Fruit fly (Drosophila melanogaster) whole organism, wandering third instar larva: ENCODE results near the gene AstA.

ENCODE experiments used
- Abd-B ChIP-seq: fragments of >200 bp; optimal IDR thresholded peaks from 2 replicates; lab custom pipeline; 2017; ENCODE audit warnings: missing biosample characterization, missing genetic modification characterization
- CG32264 ChIP-seq: fragments of 200-800 bp; sonication (Bioruptor generic); optimal IDR thresholded peaks from 2 replicates; lab custom pipeline; 2016; ENCODE audit warnings: missing biosample characterization, missing genetic modification characterization
- CG9705 ChIP-seq: fragments of 200-800 bp; sonication (Bioruptor generic); optimal IDR thresholded peaks from 2 replicates; lab custom pipeline; 2018; ENCODE audit warnings: missing biosample characterization, mild to moderate bottlenecking, missing genetic modification characterization
- CrebA ChIP-seq: fragments of 200-800 bp; sonication (Bioruptor generic); optimal IDR thresholded peaks from 2 replicates; lab custom pipeline; 2016; ENCODE audit warnings: missing biosample characterization, mild to moderate bottlenecking, missing genetic modification characterization, borderline replicate concordance
- Dfd ChIP-seq: fragments of >200 bp; optimal IDR thresholded peaks from 2 replicates; lab custom pipeline; 2017; ENCODE audit warnings: missing biosample characterization, missing genetic modification characterization
- Dif ChIP-seq: fragments of 200-275, 200-300 bp; sonication (Bioruptor generic); optimal IDR thresholded peaks from 2 replicates; lab custom pipeline; 2018; ENCODE audit warnings: missing biosample characterization, missing genetic modification characterization; ENCODE audit not compliant: partially characterized antibody
- GATAd ChIP-seq: sonication (Bioruptor generic); optimal IDR thresholded peaks from 2 replicates; lab custom pipeline; 2016; ENCODE audit warnings: missing biosample characterization, missing genetic modification characterization
- HLH106 ChIP-seq: fragments of 200-800 bp; optimal IDR thresholded peaks from 3 replicates; lab custom pipeline; 2019; ENCODE audit warnings: missing biosample characterization, mild to moderate bottlenecking, missing genetic modification characterization, moderate library complexity
- Hnf4 ChIP-seq: fragments of 200-800 bp; sonication (Bioruptor generic); optimal IDR thresholded peaks from 2 replicates; lab custom pipeline; 2016; ENCODE audit warnings: missing biosample characterization, mild to moderate bottlenecking, missing genetic modification characterization
- Hr78 ChIP-seq: fragments of >200 bp; optimal IDR thresholded peaks from 2 replicates; lab custom pipeline; 2017; ENCODE audit warnings: missing biosample characterization, missing genetic modification characterization
- Hr83 ChIP-seq: fragments of 200-300 bp; sonication (Bioruptor generic); optimal IDR thresholded peaks from 2 replicates; lab custom pipeline; 2016; ENCODE audit warnings: missing biosample characterization, mild to moderate bottlenecking, missing genetic modification characterization, moderate library complexity; ENCODE audit not compliant: poor library complexity, severe bottlenecking
- Jra ChIP-seq: sonication (Bioruptor generic); optimal IDR thresholded peaks from 2 replicates; lab custom pipeline; 2016; ENCODE audit warnings: missing biosample characterization, missing genetic modification characterization
- Mio ChIP-seq: sonication (Bioruptor generic); optimal IDR thresholded peaks from 2 replicates; lab custom pipeline; 2016; ENCODE audit warnings: missing biosample characterization, missing genetic modification characterization
- Myc ChIP-seq: fragments of >200 bp; optimal IDR thresholded peaks from 2 replicates; lab custom pipeline; 2017
- N ChIP-seq: fragments of >200 bp; optimal IDR thresholded peaks from 2 replicates; lab custom pipeline; 2018; ENCODE audit warnings: missing biosample characterization, missing external identifiers, missing genetic modification characterization
- OdsH ChIP-seq: fragments of 200-800 bp; sonication (Bioruptor generic); optimal IDR thresholded peaks from 2 replicates; lab custom pipeline; 2016; ENCODE audit warnings: missing biosample characterization, mild to moderate bottlenecking, missing genetic modification characterization
- Rel ChIP-seq, 2 experiments: fragments of 200-800 bp; sonication (Bioruptor generic) in 1 of 2; optimal IDR thresholded peaks; 2 replicates in 1 of 2; 3 replicates in 1 of 2; lab custom pipeline; 2016 to 2019; ENCODE audit warnings: mild to moderate bottlenecking in 2 of 2, missing biosample characterization in 2 of 2, missing genetic modification characterization in 2 of 2, moderate library complexity in 1 of 2
- Sp1 ChIP-seq: fragments of 200-800 bp; sonication (Bioruptor generic); optimal IDR thresholded peaks from 3 replicates; lab custom pipeline; 2019; ENCODE audit warnings: missing biosample characterization, mild to moderate bottlenecking, missing genetic modification characterization, moderate library complexity
- Vsx2 ChIP-seq: fragments of 200-300, 225-300 bp; sonication (Bioruptor generic); optimal IDR thresholded peaks from 2 replicates; lab custom pipeline; 2018; ENCODE audit warnings: missing biosample characterization, missing genetic modification characterization; ENCODE audit not compliant: partially characterized antibody
- br ChIP-seq: fragments of 200-800 bp; sonication (Bioruptor generic); optimal IDR thresholded peaks from 2 replicates; lab custom pipeline; 2016; ENCODE audit warnings: missing biosample characterization, missing genetic modification characterization
- brk ChIP-seq: fragments of 200-800 bp; sonication (Bioruptor generic); optimal IDR thresholded peaks from 2 replicates; lab custom pipeline; 2016; ENCODE audit warnings: missing biosample characterization, mild to moderate bottlenecking, missing genetic modification characterization
- dl ChIP-seq, 2 experiments: fragments of 175-275, 200-275 bp in 1 of 2; fragments of 200-275 bp in 1 of 2; sonication (Bioruptor generic); optimal IDR thresholded peaks; lab custom pipeline; 2018; ENCODE audit warnings: mild to moderate bottlenecking in 2 of 2, missing biosample characterization in 2 of 2, missing genetic modification characterization in 2 of 2, moderate library complexity in 2 of 2; ENCODE audit not compliant: partially characterized antibody in 2 of 2, insufficient read depth in 1 of 2
- dmrt93B ChIP-seq: fragments of 200-800 bp; sonication (Bioruptor generic); optimal IDR thresholded peaks from 2 replicates; lab custom pipeline; 2018; ENCODE audit warnings: missing biosample characterization, mild to moderate bottlenecking, missing genetic modification characterization
- dsf ChIP-seq: sonication (Bioruptor generic); optimal IDR thresholded peaks from 2 replicates; lab custom pipeline; 2016; ENCODE audit warnings: missing biosample characterization, missing genetic modification characterization, borderline replicate concordance
- ey ChIP-seq: fragments of 200-800 bp; sonication (Bioruptor generic); optimal IDR thresholded peaks from 2 replicates; lab custom pipeline; 2016; ENCODE audit warnings: missing biosample characterization, missing genetic modification characterization
- foxo ChIP-seq, 2 experiments: fragments of 200-800 bp; sonication (Bioruptor generic); optimal IDR thresholded peaks; 2 replicates in 1 of 2; 3 replicates in 1 of 2; lab custom pipeline; 2016 to 2017; ENCODE audit warnings: missing biosample characterization in 2 of 2, missing genetic modification characterization in 2 of 2
- fru ChIP-seq: fragments of 200-800 bp; sonication (Bioruptor generic); optimal IDR thresholded peaks from 3 replicates; lab custom pipeline; 2016; ENCODE audit warnings: missing biosample characterization, mild to moderate bottlenecking, missing genetic modification characterization
- h ChIP-seq: fragments of 200-800 bp; sonication (Bioruptor generic); optimal IDR thresholded peaks from 3 replicates; lab custom pipeline; 2016; ENCODE audit warnings: missing biosample characterization, mild to moderate bottlenecking, missing genetic modification characterization
- jim ChIP-seq: fragments of 175-275, 200-325 bp; sonication (Bioruptor generic); optimal IDR thresholded peaks from 2 replicates; lab custom pipeline; 2016; ENCODE audit warnings: missing biosample characterization, mild to moderate bottlenecking, missing genetic modification characterization
- lola ChIP-seq: fragments of >200 bp; optimal IDR thresholded peaks from 2 replicates; lab custom pipeline; 2017; ENCODE audit warnings: missing biosample characterization, missing genetic modification characterization
- pan ChIP-seq: fragments of >200 bp; optimal IDR thresholded peaks from 2 replicates; lab custom pipeline; 2017
- psq ChIP-seq: fragments of 200-800 bp; sonication (Bioruptor generic); optimal IDR thresholded peaks from 3 replicates; lab custom pipeline; 2017; ENCODE audit warnings: missing biosample characterization, mild to moderate bottlenecking, missing genetic modification characterization, moderate library complexity
- rgr ChIP-seq: fragments of 200-800 bp; sonication (Bioruptor generic); optimal IDR thresholded peaks from 3 replicates; lab custom pipeline; 2016; ENCODE audit warnings: missing biosample characterization, mild to moderate bottlenecking, missing genetic modification characterization
- sage ChIP-seq: fragments of 200-800 bp; sonication (Bioruptor generic); optimal IDR thresholded peaks from 2 replicates; lab custom pipeline; 2016; ENCODE audit warnings: missing biosample characterization, mild to moderate bottlenecking, missing genetic modification characterization
- sv ChIP-seq: fragments of 200-800 bp; sonication (Bioruptor generic); optimal IDR thresholded peaks from 3 replicates; lab custom pipeline; 2016; ENCODE audit warnings: missing biosample characterization, missing genetic modification characterization
- tai ChIP-seq: sonication (Bioruptor generic); optimal IDR thresholded peaks from 2 replicates; lab custom pipeline; 2016; ENCODE audit warnings: missing biosample characterization, missing genetic modification characterization
- usp ChIP-seq: fragments of >200 bp; optimal IDR thresholded peaks from 2 replicates; lab custom pipeline; 2017; ENCODE audit warnings: missing biosample characterization, missing genetic modification characterization
- woc ChIP-seq: sonication (Bioruptor generic); optimal IDR thresholded peaks from 2 replicates; lab custom pipeline; 2016; ENCODE audit warnings: missing biosample characterization, mild to moderate bottlenecking, missing genetic modification characterization

Gene AstA

dm6 chr3R:24771273-24772231, 6.7 kb upstream of the AstA start, which contains the start of gene CG42331:
TSS of gene CG42331 (plus strand) at chr3R:24772181.
- TF ChIP-seq Hr83 (GFP tag; lab: Kevin White, UChicago), result no peak
- TF ChIP-seq Jra (GFP tag; lab: Kevin White, UChicago), result no peak
- no peak for TF ChIP-seq usp (GFP tag; lab: Kevin White, UChicago)
- no peak for TF ChIP-seq CG9705
- TF ChIP-seq brk (GFP tag; lab: Kevin White, UChicago), result peak; percentile 11
- no peak for TF ChIP-seq CrebA (GFP tag; lab: Kevin White, UChicago)
- TF ChIP-seq Rel (GFP tag; optimal IDR thresholded peaks at IDR 0.05; lab: Kevin White, UChicago), result no peak
- TF ChIP-seq Rel (tag; optimal IDR thresholded peaks at IDR 0.05; lab: Kevin White, UChicago), result peak; percentile 87
- no peak for TF ChIP-seq Dfd (GFP tag; lab: Kevin White, UChicago)
- peak; percentile 51 for TF ChIP-seq OdsH (GFP tag; lab: Kevin White, UChicago)
- no peak for TF ChIP-seq Myc (lab: Kevin White, UChicago)
- no peak for TF ChIP-seq Sp1 (GFP tag; lab: Kevin White, UChicago)
- peak; percentile 5 for TF ChIP-seq Hnf4 (GFP tag; lab: Kevin White, UChicago)
- TF ChIP-seq Abd-B (GFP tag; lab: Kevin White, UChicago), result no peak
- peak; percentile 71 for TF ChIP-seq fru (GFP tag; lab: Kevin White, UChicago)
- TF ChIP-seq sv (GFP tag; lab: Kevin White, UChicago), result no peak
- peak in 1 of 2 experiments; percentile 52 for TF ChIP-seq dl (GFP tag; optimal IDR thresholded peaks at IDR 0.05; lab: Kevin White, UChicago; ENCODE audit: insufficient read depth in 1 of 2, partially characterized antibody in 2 of 2)
- TF ChIP-seq tai, result no peak
- TF ChIP-seq dsf (GFP tag; lab: Kevin White, UChicago), result no peak
- no peak for TF ChIP-seq CG32264 (GFP tag; lab: Kevin White, UChicago)
- no peak for TF ChIP-seq lola (GFP tag; lab: Kevin White, UChicago)
- TF ChIP-seq Dif (GFP tag; lab: Kevin White, UChicago), result peak; percentile 3
- no peak for TF ChIP-seq jim (GFP tag; lab: Kevin White, UChicago)
- peak; percentile 23 for TF ChIP-seq HLH106 (tag; lab: Kevin White, UChicago)
- no peak for TF ChIP-seq br (GFP tag; lab: Kevin White, UChicago)
- no peak for TF ChIP-seq Vsx2 (GFP tag; lab: Kevin White, UChicago)
- TF ChIP-seq Hr78 (GFP tag; lab: Kevin White, UChicago), result no peak
- TF ChIP-seq ey (GFP tag; lab: Kevin White, UChicago), result peak; percentile 38
- peak; percentile 50 for TF ChIP-seq rgr (GFP tag; lab: Kevin White, UChicago)
- TF ChIP-seq Mio, result no peak
- TF ChIP-seq woc (GFP tag; lab: Kevin White, UChicago), result no peak
- TF ChIP-seq GATAd (GFP tag; lab: Kevin White, UChicago), result no peak
- peak in 1 of 2 experiments; percentile 69 for TF ChIP-seq foxo (GFP tag; optimal IDR thresholded peaks at IDR 0.05; lab: Kevin White, UChicago)
- no peak for TF ChIP-seq pan (lab: Kevin White, UChicago)
- TF ChIP-seq dmrt93B (GFP tag; lab: Kevin White, UChicago), result no peak
- TF ChIP-seq h (GFP tag; lab: Kevin White, UChicago), result peak; percentile 50
- TF ChIP-seq N (GFP tag; lab: Kevin White, UChicago), result no peak
- TF ChIP-seq psq (GFP tag; lab: Kevin White, UChicago), result no peak
- no peak for TF ChIP-seq sage

dm6 chr3R:24769601-24770000, 4.7 kb upstream of the AstA start:
- TF ChIP-seq jim (GFP tag; lab: Kevin White, UChicago), result no peak
- TF ChIP-seq Dfd (GFP tag; lab: Kevin White, UChicago), result peak; percentile 82
- TF ChIP-seq sv (GFP tag; lab: Kevin White, UChicago), result no peak
- TF ChIP-seq rgr (GFP tag; lab: Kevin White, UChicago), result no peak
- TF ChIP-seq h (GFP tag; lab: Kevin White, UChicago), result no peak
- no peak for TF ChIP-seq psq (GFP tag; lab: Kevin White, UChicago)
- no peak for TF ChIP-seq Hr83 (GFP tag; lab: Kevin White, UChicago)
- no peak for TF ChIP-seq CG9705
